Fruit fly (Drosophila melanogaster): ENCODE measurements around the gene snz.

Gene snz

DNA sequence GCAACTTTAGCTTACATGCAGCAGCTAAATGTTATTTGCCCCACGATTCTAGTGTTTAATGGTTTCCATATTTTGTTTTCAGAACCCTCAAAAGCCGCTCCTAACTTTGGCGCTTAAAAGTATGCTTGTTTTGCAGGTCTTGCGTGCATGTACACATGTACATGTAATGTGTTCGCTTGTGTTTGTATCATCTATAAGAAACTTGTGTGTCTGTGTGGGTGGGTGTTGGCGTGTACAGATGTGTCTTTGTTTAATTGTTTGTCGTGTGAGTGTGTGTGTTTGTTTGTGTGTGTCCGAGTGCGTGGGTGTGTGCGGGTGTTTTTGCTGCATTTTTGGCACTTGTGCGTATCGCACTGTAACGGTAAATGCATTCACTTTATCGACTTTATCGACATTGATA lies 11.2 kb downstream of the snz start:
- TF ChIP-seq jim (GFP tag; optimal IDR thresholded peaks at IDR 0.05): no peak
- TF ChIP-seq N (GFP tag; optimal IDR thresholded peaks at IDR 0.05): peak; percentile 56

DNA sequence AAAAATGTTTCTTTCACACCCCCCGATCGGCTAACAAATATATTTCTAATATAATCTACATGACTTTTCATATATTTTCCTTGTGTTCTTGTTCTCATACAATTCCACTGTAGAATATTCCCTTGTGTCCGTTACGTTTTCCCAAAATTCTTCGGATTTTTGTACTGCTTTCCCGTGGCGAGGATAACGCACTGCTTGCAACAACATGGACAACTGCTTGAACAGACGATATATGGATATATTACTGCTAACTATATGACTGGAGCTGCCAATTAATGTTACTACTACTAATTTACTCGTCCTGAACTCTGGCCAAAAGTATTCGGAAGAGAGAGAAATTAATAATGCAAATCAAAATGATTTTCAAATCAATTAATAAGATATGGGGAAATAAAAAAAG lies 13.0 kb downstream of the snz start:
- TF ChIP-seq dmrt93B (GFP tag; optimal IDR thresholded peaks at IDR 0.05) (no peak), Hnf4 (GFP tag; optimal IDR thresholded peaks at IDR 0.05) (no peak), tai (GFP tag; optimal IDR thresholded peaks at IDR 0.05) (no peak), h (GFP tag; optimal IDR thresholded peaks at IDR 0.05) (no peak), brk (GFP tag; optimal IDR thresholded peaks at IDR 0.05) (no peak), GATAd (GFP tag; optimal IDR thresholded peaks at IDR 0.05) (no peak), sage (GFP tag; optimal IDR thresholded peaks at IDR 0.05) (no peak)

dm6 chrX:7930236-7931027 lies 18.5 kb downstream of the snz start:
- TF ChIP-seq Hnf4 (GFP tag; optimal IDR thresholded peaks at IDR 0.05) (peak; percentile 2), N (GFP tag; optimal IDR thresholded peaks at IDR 0.05) (no peak), tai (GFP tag; optimal IDR thresholded peaks at IDR 0.05) (no peak), brk (GFP tag; optimal IDR thresholded peaks at IDR 0.05) (no peak), h (GFP tag; optimal IDR thresholded peaks at IDR 0.05) (no peak), OdsH (GFP tag; optimal IDR thresholded peaks at IDR 0.05) (no peak), Hr78 (GFP tag; optimal IDR thresholded peaks at IDR 0.05) (no peak), Jra (GFP tag; optimal IDR thresholded peaks at IDR 0.05) (no peak), Sp1 (GFP tag; optimal IDR thresholded peaks at IDR 0.05) (no peak), CG9705 (GFP tag; optimal IDR thresholded peaks at IDR 0.05) (no peak), Dif (GFP tag; optimal IDR thresholded peaks at IDR 0.05; ENCODE audit: partially characterized antibody) (peak; percentile 47), lola (GFP tag; optimal IDR thresholded peaks at IDR 0.05) (no peak), dl (GFP tag; optimal IDR thresholded peaks at IDR 0.05; ENCODE audit: insufficient read depth in 1 of 2, partially characterized antibody in 2 of 2) (peak; percentile 10 to 64)

DNA sequence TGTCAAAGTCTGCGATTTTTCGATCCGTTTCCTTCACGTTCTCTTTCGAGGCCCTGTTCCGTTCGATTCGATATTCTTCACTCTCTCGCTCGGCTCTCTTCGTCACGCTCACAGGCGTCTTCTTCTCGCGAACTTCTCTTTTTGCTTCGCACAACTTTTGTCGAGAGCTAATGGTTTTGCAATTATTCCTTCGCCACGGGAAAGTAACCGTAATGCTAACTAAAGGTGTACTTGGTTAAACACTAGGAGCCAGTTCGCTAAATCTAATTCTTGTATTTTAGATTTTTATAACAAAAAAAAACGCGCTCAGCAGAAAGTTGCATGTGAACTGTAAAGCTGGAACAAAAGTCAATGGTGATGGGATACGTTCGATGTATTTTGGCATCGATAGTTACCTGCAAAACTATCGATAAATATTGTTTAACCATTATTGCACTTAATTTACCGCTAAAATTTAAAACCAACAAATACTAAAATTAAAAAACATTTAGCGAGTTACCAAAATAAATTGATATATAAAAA lies 19.2 kb downstream of the snz start, which contains the start of gene mahe:
TSS of gene mahe (minus strand) at position 355 of the 522 bp plus-strand sequence.
- TF ChIP-seq CG9705 (GFP tag; optimal IDR thresholded peaks at IDR 0.05) (no peak), Dfd (GFP tag; optimal IDR thresholded peaks at IDR 0.05) (no peak), brk (GFP tag; optimal IDR thresholded peaks at IDR 0.05) (peak; percentile 34), pan (optimal IDR thresholded peaks at IDR 0.05) (no peak), Dif (GFP tag; optimal IDR thresholded peaks at IDR 0.05; ENCODE audit: partially characterized antibody) (peak; percentile 54), br (GFP tag; optimal IDR thresholded peaks at IDR 0.05) (no peak), HLH106 (tag; optimal IDR thresholded peaks at IDR 0.05) (no peak), Mio (GFP tag; optimal IDR thresholded peaks at IDR 0.05) (peak; percentile 7), ey (GFP tag; optimal IDR thresholded peaks at IDR 0.05) (no peak), rgr (GFP tag; optimal IDR thresholded peaks at IDR 0.05) (peak; percentile 4), dl (GFP tag; optimal IDR thresholded peaks at IDR 0.05; ENCODE audit: insufficient read depth in 1 of 2, partially characterized antibody in 2 of 2) (peak; percentile 7 to 47), h (GFP tag; optimal IDR thresholded peaks at IDR 0.05) (peak; percentile 7), sage (GFP tag; optimal IDR thresholded peaks at IDR 0.05) (no peak), Sp1 (GFP tag; optimal IDR thresholded peaks at IDR 0.05) (peak; percentile 8)

dm6 chrX:7933210-7933915 lies 21.5 kb downstream of the snz start, which contains the start of the genes Dhdds and RpS14a:
TSS of gene Dhdds (minus strand) at chrX:7933351.
TSS of gene RpS14a (plus strand) at chrX:7933742.
- no peak for TF ChIP-seq N (GFP tag; optimal IDR thresholded peaks at IDR 0.05)
- TF ChIP-seq dl (GFP tag; optimal IDR thresholded peaks at IDR 0.05; ENCODE audit: insufficient read depth in 1 of 2, partially characterized antibody in 2 of 2): no peak
- TF ChIP-seq CG32264 (GFP tag; optimal IDR thresholded peaks at IDR 0.05): no peak
- TF ChIP-seq rgr (GFP tag; optimal IDR thresholded peaks at IDR 0.05): peak; percentile 69
- TF ChIP-seq Vsx2 (GFP tag; optimal IDR thresholded peaks at IDR 0.05; ENCODE audit: partially characterized antibody): no peak
- TF ChIP-seq pan (optimal IDR thresholded peaks at IDR 0.05): no peak
- TF ChIP-seq Dfd (GFP tag; optimal IDR thresholded peaks at IDR 0.05): no peak
- TF ChIP-seq sv (GFP tag; optimal IDR thresholded peaks at IDR 0.05): peak; percentile 39
- TF ChIP-seq fru (GFP tag; optimal IDR thresholded peaks at IDR 0.05): peak; percentile 42
- TF ChIP-seq GATAd (GFP tag; optimal IDR thresholded peaks at IDR 0.05): no peak
- peak; percentile 46 for TF ChIP-seq h (GFP tag; optimal IDR thresholded peaks at IDR 0.05)
- peak; percentile 50 for TF ChIP-seq CG9705 (GFP tag; optimal IDR thresholded peaks at IDR 0.05)
- peak; percentile 66 for TF ChIP-seq Sp1 (GFP tag; optimal IDR thresholded peaks at IDR 0.05)
- peak; percentile 4 for TF ChIP-seq woc (GFP tag; optimal IDR thresholded peaks at IDR 0.05)
- no peak for TF ChIP-seq Jra (GFP tag; optimal IDR thresholded peaks at IDR 0.05)
- no peak for TF ChIP-seq dsf (GFP tag; optimal IDR thresholded peaks at IDR 0.05; ENCODE audit: borderline replicate concordance)
- TF ChIP-seq OdsH (GFP tag; optimal IDR thresholded peaks at IDR 0.05): peak; percentile 39
- TF ChIP-seq psq (GFP tag; optimal IDR thresholded peaks at IDR 0.05): peak; percentile 37
- no peak for TF ChIP-seq Dif (GFP tag; optimal IDR thresholded peaks at IDR 0.05; ENCODE audit: partially characterized antibody)
- TF ChIP-seq jim (GFP tag; optimal IDR thresholded peaks at IDR 0.05): no peak
- no peak for TF ChIP-seq Mio (GFP tag; optimal IDR thresholded peaks at IDR 0.05)
- no peak for TF ChIP-seq CrebA (GFP tag; optimal IDR thresholded peaks at IDR 0.05; ENCODE audit: borderline replicate concordance)
- peak; percentile 12 for TF ChIP-seq sage (GFP tag; optimal IDR thresholded peaks at IDR 0.05)
- TF ChIP-seq tai (GFP tag; optimal IDR thresholded peaks at IDR 0.05): no peak
- peak; percentile 44 for TF ChIP-seq Hr83 (GFP tag; optimal IDR thresholded peaks at IDR 0.05; ENCODE audit: poor library complexity, severe bottlenecking)
- TF ChIP-seq lola (GFP tag; optimal IDR thresholded peaks at IDR 0.05): no peak
- no peak for TF ChIP-seq Rel (GFP tag; optimal IDR thresholded peaks at IDR 0.05)
- TF ChIP-seq Rel (tag; optimal IDR thresholded peaks at IDR 0.05): peak; percentile 0

Data from whole organism, wandering third instar larva.